Worm (Caenorhabditis elegans) whole organism, dauer: ENCODE results near the gene K03H1.13.

Experiments used
- unc-62 ChIP-seq: sonication (generic microtip); optimal IDR thresholded peaks from 2 replicates; lab custom pipeline; 2017; ENCODE audit warnings: missing biosample characterization, missing genetic modification reagents, missing genetic modification characterization

K03H1.13 gene

ce11 chrIII:9956123-9956522 lies 6.0 kb upstream of the K03H1.13 start, which contains the start of gene mog-1:
mog-1 (minus strand) TSS chrIII:9956215.
- no peak for TF ChIP-seq unc-62 (GFP tag; lab: Kevin White, UChicago)

ce11 chrIII:9951864-9952263 lies 1.7 kb upstream of the K03H1.13 start, which contains the start of gene K03H1.11:
K03H1.11 (minus strand) TSS chrIII:9951964.
- TF ChIP-seq unc-62 (GFP tag; lab: Kevin White, UChicago) = no peak

ce11 chrIII:9946806-9947419 lies 3.2 kb downstream of the K03H1.13 start, which contains the start of gene K03H1.7:
K03H1.7 (plus strand) TSS chrIII:9947405.
- no peak for TF ChIP-seq unc-62 (GFP tag; lab: Kevin White, UChicago)

ce11 chrIII:9944723-9945122 lies 5.4 kb downstream of the K03H1.13 start, which contains the start of gene gln-2:
gln-2 (minus strand) TSS chrIII:9944823.
- no peak for TF ChIP-seq unc-62 (GFP tag; lab: Kevin White, UChicago)

- no peak for TF ChIP-seq unc-62 (GFP tag; lab: Kevin White, UChicago)
Measured at ce11 chrIII:9941020-9941674, 9.0 kb downstream of the K03H1.13 start, which contains the start of the genes K03H1.9 and K03H1.12. K03H1.9 (minus strand) TSS chrIII:9941490. K03H1.12 (plus strand) TSS chrIII:9941624.

ce11 chrIII:9932091-9932490 lies 18.1 kb downstream of the K03H1.13 start, which contains the start of gene dec-7:
dec-7 (plus strand) TSS chrIII:9932398.
- no peak for TF ChIP-seq unc-62 (GFP tag; lab: Kevin White, UChicago)

ce11 chrIII:9930406-9930805 lies 19.7 kb downstream of the K03H1.13 start:
- TF ChIP-seq unc-62 (GFP tag; lab: Kevin White, UChicago) = no peak

- TF ChIP-seq unc-62 (GFP tag; lab: Kevin White, UChicago) = no peak
Measured at ce11 chrIII:9929525-9929924, 20.6 kb downstream of the K03H1.13 start.

- no peak for TF ChIP-seq unc-62 (GFP tag; lab: Kevin White, UChicago)
Measured at ce11 chrIII:9928777-9929176, 21.4 kb downstream of the K03H1.13 start, which contains the start of gene ttr-1. ttr-1 (plus strand) TSS chrIII:9929077.

- no peak for TF ChIP-seq unc-62 (GFP tag; lab: Kevin White, UChicago)
Measured at ce11 chrIII:9927378-9927777, 22.8 kb downstream of the K03H1.13 start, which contains the start of gene ttr-2. ttr-2 (plus strand) TSS chrIII:9927769.

- TF ChIP-seq unc-62 (GFP tag; lab: Kevin White, UChicago) = no peak
Measured at ce11 chrIII:9926650-9927049, 23.5 kb downstream of the K03H1.13 start, which contains the start of gene ttr-3. ttr-3 (minus strand) TSS chrIII:9926750.

ce11 chrIII:9922874-9923273 lies 27.3 kb downstream of the K03H1.13 start, which contains the start of gene cbp-2:
cbp-2 (plus strand) TSS chrIII:9923174.
- TF ChIP-seq unc-62 (GFP tag; lab: Kevin White, UChicago) = no peak

ce11 chrIII:9922310-9922709 lies 27.8 kb downstream of the K03H1.13 start:
- TF ChIP-seq unc-62 (GFP tag; lab: Kevin White, UChicago) = no peak

ce11 chrIII:9920764-9921163 lies 29.4 kb downstream of the K03H1.13 start, which contains the start of gene F40F12.3:
F40F12.3 (minus strand) TSS chrIII:9920864.
- no peak for TF ChIP-seq unc-62 (GFP tag; lab: Kevin White, UChicago)

- no peak for TF ChIP-seq unc-62 (GFP tag; lab: Kevin White, UChicago)
Measured at ce11 chrIII:9913722-9914121, 36.4 kb downstream of the K03H1.13 start, which contains the start of gene cbp-3. cbp-3 (plus strand) TSS chrIII:9913993.

- no peak for TF ChIP-seq unc-62 (GFP tag; lab: Kevin White, UChicago)
Measured at ce11 chrIII:9912998-9913397, 37.1 kb downstream of the K03H1.13 start.
